Fruit fly (Drosophila melanogaster) whole organism, wandering third instar larva: ENCODE measurements around the gene CG6184.
A peak's percentile ranks its signal among the peaks of the same experiment; 100 is the strongest.

Experiments used
- Abd-B ChIP-seq: fragments of >200 bp; optimal IDR thresholded peaks from 2 replicates; lab custom pipeline; 2017; ENCODE audit warnings: missing biosample characterization, missing genetic modification characterization
- CG32264 ChIP-seq: fragments of 200-800 bp; sonication (Bioruptor generic); optimal IDR thresholded peaks from 2 replicates; lab custom pipeline; 2016; ENCODE audit warnings: missing biosample characterization, missing genetic modification characterization
- CG9705 ChIP-seq: fragments of 200-800 bp; sonication (Bioruptor generic); optimal IDR thresholded peaks from 2 replicates; lab custom pipeline; 2018; ENCODE audit warnings: missing biosample characterization, mild to moderate bottlenecking, missing genetic modification characterization
- CrebA ChIP-seq: fragments of 200-800 bp; sonication (Bioruptor generic); optimal IDR thresholded peaks from 2 replicates; lab custom pipeline; 2016; ENCODE audit warnings: missing biosample characterization, mild to moderate bottlenecking, missing genetic modification characterization, borderline replicate concordance
- Dfd ChIP-seq: fragments of >200 bp; optimal IDR thresholded peaks from 2 replicates; lab custom pipeline; 2017; ENCODE audit warnings: missing biosample characterization, missing genetic modification characterization
- Dif ChIP-seq: fragments of 200-275, 200-300 bp; sonication (Bioruptor generic); optimal IDR thresholded peaks from 2 replicates; lab custom pipeline; 2018; ENCODE audit warnings: missing biosample characterization, missing genetic modification characterization; ENCODE audit not compliant: partially characterized antibody
- GATAd ChIP-seq: sonication (Bioruptor generic); optimal IDR thresholded peaks from 2 replicates; lab custom pipeline; 2016; ENCODE audit warnings: missing biosample characterization, missing genetic modification characterization
- HLH106 ChIP-seq: fragments of 200-800 bp; optimal IDR thresholded peaks from 3 replicates; lab custom pipeline; 2019; ENCODE audit warnings: missing biosample characterization, mild to moderate bottlenecking, missing genetic modification characterization, moderate library complexity
- Hnf4 ChIP-seq: fragments of 200-800 bp; sonication (Bioruptor generic); optimal IDR thresholded peaks from 2 replicates; lab custom pipeline; 2016; ENCODE audit warnings: missing biosample characterization, mild to moderate bottlenecking, missing genetic modification characterization
- Hr78 ChIP-seq: fragments of >200 bp; optimal IDR thresholded peaks from 2 replicates; lab custom pipeline; 2017; ENCODE audit warnings: missing biosample characterization, missing genetic modification characterization
- Hr83 ChIP-seq: fragments of 200-300 bp; sonication (Bioruptor generic); optimal IDR thresholded peaks from 2 replicates; lab custom pipeline; 2016; ENCODE audit warnings: missing biosample characterization, mild to moderate bottlenecking, missing genetic modification characterization, moderate library complexity; ENCODE audit not compliant: poor library complexity, severe bottlenecking
- Jra ChIP-seq: sonication (Bioruptor generic); optimal IDR thresholded peaks from 2 replicates; lab custom pipeline; 2016; ENCODE audit warnings: missing biosample characterization, missing genetic modification characterization
- Mio ChIP-seq: sonication (Bioruptor generic); optimal IDR thresholded peaks from 2 replicates; lab custom pipeline; 2016; ENCODE audit warnings: missing biosample characterization, missing genetic modification characterization
- OdsH ChIP-seq: fragments of 200-800 bp; sonication (Bioruptor generic); optimal IDR thresholded peaks from 2 replicates; lab custom pipeline; 2016; ENCODE audit warnings: missing biosample characterization, mild to moderate bottlenecking, missing genetic modification characterization
- Rel ChIP-seq, 2 experiments: fragments of 200-800 bp; sonication (Bioruptor generic) in 1 of 2; optimal IDR thresholded peaks; 2 replicates in 1 of 2; 3 replicates in 1 of 2; lab custom pipeline; 2016 to 2019; ENCODE audit warnings: mild to moderate bottlenecking in 2 of 2, missing biosample characterization in 2 of 2, missing genetic modification characterization in 2 of 2, moderate library complexity in 1 of 2
- Sp1 ChIP-seq: fragments of 200-800 bp; sonication (Bioruptor generic); optimal IDR thresholded peaks from 3 replicates; lab custom pipeline; 2019; ENCODE audit warnings: missing biosample characterization, mild to moderate bottlenecking, missing genetic modification characterization, moderate library complexity
- Vsx2 ChIP-seq: fragments of 200-300, 225-300 bp; sonication (Bioruptor generic); optimal IDR thresholded peaks from 2 replicates; lab custom pipeline; 2018; ENCODE audit warnings: missing biosample characterization, missing genetic modification characterization; ENCODE audit not compliant: partially characterized antibody
- br ChIP-seq: fragments of 200-800 bp; sonication (Bioruptor generic); optimal IDR thresholded peaks from 2 replicates; lab custom pipeline; 2016; ENCODE audit warnings: missing biosample characterization, missing genetic modification characterization
- brk ChIP-seq: fragments of 200-800 bp; sonication (Bioruptor generic); optimal IDR thresholded peaks from 2 replicates; lab custom pipeline; 2016; ENCODE audit warnings: missing biosample characterization, mild to moderate bottlenecking, missing genetic modification characterization
- dmrt93B ChIP-seq: fragments of 200-800 bp; sonication (Bioruptor generic); optimal IDR thresholded peaks from 2 replicates; lab custom pipeline; 2018; ENCODE audit warnings: missing biosample characterization, mild to moderate bottlenecking, missing genetic modification characterization
- dsf ChIP-seq: sonication (Bioruptor generic); optimal IDR thresholded peaks from 2 replicates; lab custom pipeline; 2016; ENCODE audit warnings: missing biosample characterization, missing genetic modification characterization, borderline replicate concordance
- ey ChIP-seq: fragments of 200-800 bp; sonication (Bioruptor generic); optimal IDR thresholded peaks from 2 replicates; lab custom pipeline; 2016; ENCODE audit warnings: missing biosample characterization, missing genetic modification characterization
- foxo ChIP-seq, 2 experiments: fragments of 200-800 bp; sonication (Bioruptor generic); optimal IDR thresholded peaks; 2 replicates in 1 of 2; 3 replicates in 1 of 2; lab custom pipeline; 2016 to 2017; ENCODE audit warnings: missing biosample characterization in 2 of 2, missing genetic modification characterization in 2 of 2
- fru ChIP-seq: fragments of 200-800 bp; sonication (Bioruptor generic); optimal IDR thresholded peaks from 3 replicates; lab custom pipeline; 2016; ENCODE audit warnings: missing biosample characterization, mild to moderate bottlenecking, missing genetic modification characterization
- h ChIP-seq: fragments of 200-800 bp; sonication (Bioruptor generic); optimal IDR thresholded peaks from 3 replicates; lab custom pipeline; 2016; ENCODE audit warnings: missing biosample characterization, mild to moderate bottlenecking, missing genetic modification characterization
- jim ChIP-seq: fragments of 175-275, 200-325 bp; sonication (Bioruptor generic); optimal IDR thresholded peaks from 2 replicates; lab custom pipeline; 2016; ENCODE audit warnings: missing biosample characterization, mild to moderate bottlenecking, missing genetic modification characterization
- lola ChIP-seq: fragments of >200 bp; optimal IDR thresholded peaks from 2 replicates; lab custom pipeline; 2017; ENCODE audit warnings: missing biosample characterization, missing genetic modification characterization
- pan ChIP-seq: fragments of >200 bp; optimal IDR thresholded peaks from 2 replicates; lab custom pipeline; 2017
- psq ChIP-seq: fragments of 200-800 bp; sonication (Bioruptor generic); optimal IDR thresholded peaks from 3 replicates; lab custom pipeline; 2017; ENCODE audit warnings: missing biosample characterization, mild to moderate bottlenecking, missing genetic modification characterization, moderate library complexity
- rgr ChIP-seq: fragments of 200-800 bp; sonication (Bioruptor generic); optimal IDR thresholded peaks from 3 replicates; lab custom pipeline; 2016; ENCODE audit warnings: missing biosample characterization, mild to moderate bottlenecking, missing genetic modification characterization
- sage ChIP-seq: fragments of 200-800 bp; sonication (Bioruptor generic); optimal IDR thresholded peaks from 2 replicates; lab custom pipeline; 2016; ENCODE audit warnings: missing biosample characterization, mild to moderate bottlenecking, missing genetic modification characterization
- sv ChIP-seq: fragments of 200-800 bp; sonication (Bioruptor generic); optimal IDR thresholded peaks from 3 replicates; lab custom pipeline; 2016; ENCODE audit warnings: missing biosample characterization, missing genetic modification characterization
- tai ChIP-seq: sonication (Bioruptor generic); optimal IDR thresholded peaks from 2 replicates; lab custom pipeline; 2016; ENCODE audit warnings: missing biosample characterization, missing genetic modification characterization
- usp ChIP-seq: fragments of >200 bp; optimal IDR thresholded peaks from 2 replicates; lab custom pipeline; 2017; ENCODE audit warnings: missing biosample characterization, missing genetic modification characterization
- woc ChIP-seq: sonication (Bioruptor generic); optimal IDR thresholded peaks from 2 replicates; lab custom pipeline; 2016; ENCODE audit warnings: missing biosample characterization, mild to moderate bottlenecking, missing genetic modification characterization

CG6184 gene

DNA sequence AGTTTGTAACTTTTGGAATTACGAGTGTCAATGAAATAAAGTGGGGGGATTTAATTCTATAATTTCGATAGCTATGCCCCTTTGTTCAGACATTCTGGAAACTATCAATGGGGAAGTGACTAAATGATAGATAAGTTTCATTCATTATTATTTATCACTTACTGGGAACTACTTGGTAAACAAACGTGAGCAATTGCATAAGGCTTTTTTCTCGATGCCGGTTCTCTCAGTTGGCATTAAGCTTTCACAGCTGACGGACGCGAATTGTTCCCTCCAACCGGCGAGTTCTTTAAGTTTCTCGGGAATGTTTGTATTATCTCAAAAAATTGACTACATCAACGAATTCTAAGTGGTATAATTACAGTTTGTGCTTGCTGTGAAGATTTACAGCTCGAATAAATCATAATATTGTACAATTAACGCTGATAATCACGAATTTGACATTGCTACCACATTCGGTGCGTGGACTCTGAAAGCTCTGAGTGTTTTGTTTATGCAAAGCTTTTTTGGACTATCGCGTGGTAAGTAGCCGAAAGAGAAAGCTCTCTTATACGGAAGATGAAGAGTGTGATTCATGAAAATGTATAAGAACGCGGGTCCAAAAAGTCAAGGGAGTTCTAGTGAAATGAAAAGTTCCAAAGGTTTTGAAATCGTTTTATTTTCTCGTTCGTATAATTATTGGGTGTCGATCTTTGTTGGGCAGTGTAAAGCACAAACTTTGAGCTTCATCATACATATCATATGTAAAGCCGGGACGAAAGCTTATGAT, 13.7 kb upstream of the CG6184 start, which contains the start of gene Naam:
Naam (plus strand) TSS at position 228 of the 769 bp plus-strand sequence.
- peak; percentile 74 for TF ChIP-seq Hnf4 (GFP tag; lab: Kevin White, UChicago)
- TF ChIP-seq ey (GFP tag; lab: Kevin White, UChicago): peak; percentile 82
- TF ChIP-seq brk (GFP tag; lab: Kevin White, UChicago): peak; percentile 70
- TF ChIP-seq CG9705 (GFP tag; lab: Kevin White, UChicago): peak; percentile 4
- TF ChIP-seq woc (GFP tag; lab: Kevin White, UChicago): peak; percentile 57
- peak; percentile 72 for TF ChIP-seq sage (GFP tag; lab: Kevin White, UChicago)
- TF ChIP-seq psq: peak; percentile 66
- peak; percentile 28 for TF ChIP-seq dmrt93B (GFP tag; lab: Kevin White, UChicago)
- peak; percentile 68 for TF ChIP-seq Jra (GFP tag; lab: Kevin White, UChicago)
- TF ChIP-seq dsf (GFP tag; lab: Kevin White, UChicago): peak; percentile 42
- TF ChIP-seq jim: no peak
- TF ChIP-seq lola (GFP tag; lab: Kevin White, UChicago): no peak
- TF ChIP-seq foxo (GFP tag; optimal IDR thresholded peaks at IDR 0.05; lab: Kevin White, UChicago): peak; percentile 75 to 85
- no peak for TF ChIP-seq Dif
- peak; percentile 54 for TF ChIP-seq CG32264 (GFP tag; lab: Kevin White, UChicago)
- TF ChIP-seq HLH106: peak; percentile 58
- TF ChIP-seq Rel (GFP tag; optimal IDR thresholded peaks at IDR 0.05; lab: Kevin White, UChicago): no peak
- no peak for TF ChIP-seq Rel (tag; optimal IDR thresholded peaks at IDR 0.05; lab: Kevin White, UChicago)
- no peak for TF ChIP-seq Abd-B (GFP tag; lab: Kevin White, UChicago)
- peak; percentile 84 for TF ChIP-seq h (GFP tag; lab: Kevin White, UChicago)
- TF ChIP-seq OdsH (GFP tag; lab: Kevin White, UChicago): peak; percentile 81
- peak; percentile 62 for TF ChIP-seq sv (GFP tag; lab: Kevin White, UChicago)
- peak; percentile 83 for TF ChIP-seq rgr
- TF ChIP-seq fru (GFP tag; lab: Kevin White, UChicago): peak; percentile 76
- peak; percentile 52 for TF ChIP-seq Sp1 (GFP tag; lab: Kevin White, UChicago)
- TF ChIP-seq Mio (GFP tag; lab: Kevin White, UChicago): no peak
- peak; percentile 72 for TF ChIP-seq tai (GFP tag; lab: Kevin White, UChicago)
- no peak for TF ChIP-seq Vsx2
- TF ChIP-seq GATAd (GFP tag; lab: Kevin White, UChicago): no peak
- TF ChIP-seq br: peak; percentile 81
- no peak for TF ChIP-seq Dfd (GFP tag; lab: Kevin White, UChicago)
- peak; percentile 54 for TF ChIP-seq Hr83 (GFP tag; lab: Kevin White, UChicago)
- TF ChIP-seq pan (lab: Kevin White, UChicago): no peak
- TF ChIP-seq Hr78: no peak

DNA sequence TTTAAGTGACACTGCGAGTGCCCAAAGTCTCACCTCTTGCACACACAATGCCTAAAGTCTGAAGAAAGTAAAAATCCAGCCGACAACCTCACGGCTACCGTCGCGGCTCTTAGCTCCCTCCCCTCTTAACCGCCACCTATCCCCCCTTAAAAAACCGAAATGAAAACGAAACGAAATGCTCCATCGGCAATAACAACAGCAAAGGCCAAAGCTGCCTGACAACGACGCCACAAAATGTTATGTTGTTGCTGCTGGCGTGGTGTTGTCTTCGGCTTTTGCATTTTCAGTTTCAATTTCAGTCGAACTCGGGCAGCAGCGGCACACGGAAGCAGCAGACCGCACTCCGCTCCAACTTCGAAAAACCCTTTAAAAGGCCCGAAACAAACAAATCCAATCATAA, 7.0 kb upstream of the CG6184 start, which contains the start of gene CG7432:
CG7432 (plus strand) TSS at position 295 of the 400 bp plus-strand sequence.
- TF ChIP-seq usp (GFP tag; lab: Kevin White, UChicago) (no peak), dsf (GFP tag; lab: Kevin White, UChicago) (no peak), Dif (no peak), Dfd (GFP tag; lab: Kevin White, UChicago) (no peak), CrebA (GFP tag; lab: Kevin White, UChicago) (no peak), HLH106 (no peak), Abd-B (GFP tag; lab: Kevin White, UChicago) (no peak), jim (no peak), GATAd (GFP tag; lab: Kevin White, UChicago) (no peak), CG9705 (GFP tag; lab: Kevin White, UChicago) (no peak), Hr78 (no peak), ey (GFP tag; lab: Kevin White, UChicago) (no peak), Hnf4 (GFP tag; lab: Kevin White, UChicago) (no peak), sage (GFP tag; lab: Kevin White, UChicago) (no peak), brk (GFP tag; lab: Kevin White, UChicago) (no peak)
